Worm (Caenorhabditis elegans): Measurements from ENCODE around the gene C24A8.5.

Gene C24A8.5

ce11 chrX:4353318-4353717 is 24.6 kb upstream of the C24A8.5 start, which contains the start of gene col-165:
Gene col-165, plus strand, starts transcription at chrX:4353618.
- TF ChIP-seq T23F11.4 (GFP tag; optimal IDR thresholded peaks at IDR 0.05) (no peak), dve-1 (tag; optimal IDR thresholded peaks at IDR 0.05) (no peak), fax-1 (tag; optimal IDR thresholded peaks at IDR 0.05) (no peak), pax-1 (tag; optimal IDR thresholded peaks at IDR 0.05) (no peak), hlh-6 (tag; optimal IDR thresholded peaks at IDR 0.05) (no peak), che-1 (tag; optimal IDR thresholded peaks at IDR 0.05) (no peak), madf-2 (tag; optimal IDR thresholded peaks at IDR 0.05) (no peak), nhr-11 (tag; optimal IDR thresholded peaks at IDR 0.05) (no peak), tbx-2 (tag; optimal IDR thresholded peaks at IDR 0.05) (no peak), dmd-4 (tag; optimal IDR thresholded peaks at IDR 0.05; ENCODE audit: borderline replicate concordance) (no peak), K09A11.1 (tag; optimal IDR thresholded peaks at IDR 0.05; ENCODE audit: insufficient read depth) (no peak), ceh-18 (tag; optimal IDR thresholded peaks at IDR 0.05) (no peak), ets-4 (tag; optimal IDR thresholded peaks at IDR 0.05) (no peak), ceh-6 (GFP tag; optimal IDR thresholded peaks at IDR 0.05) (no peak), lim-6 (tag; optimal IDR thresholded peaks at IDR 0.05) (no peak), syd-9 (tag; optimal IDR thresholded peaks at IDR 0.05) (no peak), pros-1 (tag; optimal IDR thresholded peaks at IDR 0.05) (no peak), pqm-1 (tag; optimal IDR thresholded peaks at IDR 0.05) (no peak), hlh-15 (tag; optimal IDR thresholded peaks at IDR 0.05) (no peak), pha-4 (tag; optimal IDR thresholded peaks at IDR 0.05) (no peak)

- TF ChIP-seq mec-3 (tag; optimal IDR thresholded peaks at IDR 0.05; ENCODE audit: borderline replicate concordance), result no peak
- TF ChIP-seq hlh-30 (tag; optimal IDR thresholded peaks at IDR 0.05; ENCODE audit: insufficient read depth), result no peak
- TF ChIP-seq fax-1 (tag; optimal IDR thresholded peaks at IDR 0.05), result no peak
- TF ChIP-seq ceh-6 (GFP tag; optimal IDR thresholded peaks at IDR 0.05), result no peak
- no peak for TF ChIP-seq ceh-34 (tag; optimal IDR thresholded peaks at IDR 0.05)
- no peak for TF ChIP-seq ceh-22 (tag; optimal IDR thresholded peaks at IDR 0.05)
- TF ChIP-seq ama-1 (optimal IDR thresholded peaks at IDR 0.05), result no peak
- TF ChIP-seq ceh-30 (tag; optimal IDR thresholded peaks at IDR 0.05), result no peak
- TF ChIP-seq pros-1 (tag; optimal IDR thresholded peaks at IDR 0.05), result no peak
- TF ChIP-seq sdc-2 (tag; optimal IDR thresholded peaks at IDR 0.05), result no peak
- no peak for TF ChIP-seq madf-2 (tag; optimal IDR thresholded peaks at IDR 0.05)
- no peak for TF ChIP-seq fkh-6 (tag; optimal IDR thresholded peaks at IDR 0.05)
- TF ChIP-seq ceh-14 (tag; optimal IDR thresholded peaks at IDR 0.05), result no peak
- TF ChIP-seq pag-3 (tag; optimal IDR thresholded peaks at IDR 0.05; ENCODE audit: borderline replicate concordance), result no peak
Measured at ce11 chrX:4350198-4350597, 21.5 kb upstream of the C24A8.5 start, which contains the start of gene F14H12.2. Gene F14H12.2, plus strand, starts transcription at chrX:4350498.

DNA sequence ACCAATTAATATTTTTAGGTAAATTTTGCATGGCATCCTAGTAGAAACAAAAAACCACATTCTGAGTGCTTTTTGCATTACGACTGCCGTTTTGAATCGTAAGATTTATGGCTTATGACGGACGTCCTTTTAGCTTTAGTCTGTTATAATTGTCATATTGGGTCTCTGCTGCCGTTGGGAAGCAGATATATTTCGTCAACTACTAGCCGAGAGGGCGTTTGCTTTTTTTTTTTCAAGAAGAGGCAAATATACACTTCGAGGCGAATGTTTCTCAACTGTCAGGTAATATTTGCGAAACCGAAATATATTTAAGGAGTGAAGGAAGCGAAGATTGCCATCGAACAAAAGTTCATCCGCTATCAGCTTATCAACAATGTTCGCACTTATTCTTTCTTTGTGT is 15.2 kb upstream of the C24A8.5 start, which contains the start of gene F14H12.3:
F14H12.3 (plus strand) TSS at position 301 of the 400 bp plus-strand sequence.
- TF ChIP-seq pha-2 (tag; optimal IDR thresholded peaks at IDR 0.05) (no peak), K09A11.1 (tag; optimal IDR thresholded peaks at IDR 0.05; ENCODE audit: insufficient read depth) (no peak), ceh-18 (tag; optimal IDR thresholded peaks at IDR 0.05) (no peak), pqm-1 (tag; optimal IDR thresholded peaks at IDR 0.05) (no peak), sdc-2 (tag; optimal IDR thresholded peaks at IDR 0.05) (no peak), mec-3 (tag; optimal IDR thresholded peaks at IDR 0.05; ENCODE audit: borderline replicate concordance) (no peak), unc-3 (GFP tag; conservative IDR thresholded peaks at IDR 0.05) (no peak), unc-3 (tag; optimal IDR thresholded peaks at IDR 0.05) (no peak), fax-1 (tag; optimal IDR thresholded peaks at IDR 0.05) (no peak), ceh-30 (tag; optimal IDR thresholded peaks at IDR 0.05) (no peak), C38D4.7 (GFP tag; optimal IDR thresholded peaks at IDR 0.05) (no peak), fkh-10 (GFP tag; optimal IDR thresholded peaks at IDR 0.05) (no peak), ceh-22 (tag; optimal IDR thresholded peaks at IDR 0.05) (no peak), tbx-7 (tag; optimal IDR thresholded peaks at IDR 0.05) (no peak)

ce11 chrX:4342730-4343129 is 14.0 kb upstream of the C24A8.5 start:
- TF ChIP-seq pros-1 (tag; optimal IDR thresholded peaks at IDR 0.05) (no peak), eyg-1 (tag; optimal IDR thresholded peaks at IDR 0.05) (no peak), nfya-1 (tag; optimal IDR thresholded peaks at IDR 0.05) (no peak), dve-1 (tag; optimal IDR thresholded peaks at IDR 0.05) (no peak), fkh-6 (tag; optimal IDR thresholded peaks at IDR 0.05) (no peak), ceh-24 (tag; optimal IDR thresholded peaks at IDR 0.05) (no peak), elt-2 (tag; optimal IDR thresholded peaks at IDR 0.05) (no peak), zip-5 (tag; optimal IDR thresholded peaks at IDR 0.05) (no peak), unc-3 (GFP tag; conservative IDR thresholded peaks at IDR 0.05) (no peak), unc-3 (tag; optimal IDR thresholded peaks at IDR 0.05) (no peak), ceh-19 (GFP tag; optimal IDR thresholded peaks at IDR 0.05) (no peak), ceh-18 (tag; optimal IDR thresholded peaks at IDR 0.05) (no peak), ttx-3 (tag; optimal IDR thresholded peaks at IDR 0.05) (no peak), ama-1 (optimal IDR thresholded peaks at IDR 0.05) (no peak), C38D4.7 (GFP tag; optimal IDR thresholded peaks at IDR 0.05) (no peak)

All from whole organism, late embryonic.